Worm (Caenorhabditis elegans) whole organism, early embryonic: ENCODE measurements around the gene fbxb-96.

Source experiments
- B0310.2 ChIP-seq: sonication (generic microtip); optimal IDR thresholded peaks from 2 replicates; lab custom pipeline; 2016; ENCODE audit warnings: mild to moderate bottlenecking, missing genetic modification characterization, missing compliant biosample characterization
- ama-1 ChIP-seq: fragments of 150-350 bp; optimal IDR thresholded peaks from 2 replicates; lab custom pipeline; 2014
- ets-7 ChIP-seq: sonication (generic microtip); optimal IDR thresholded peaks from 2 replicates; lab custom pipeline; 2016; ENCODE audit warnings: missing genotype, missing genetic modification characterization, missing compliant biosample characterization
- pes-1 ChIP-seq: fragments of 200-800 bp; sonication (Bioruptor generic); IDR thresholded peaks from 2 replicates; pipeline ENCODE4 v1.3.6; 2022; ENCODE audit warnings: missing genetic modification reagents, missing genetic modification characterization, missing compliant biosample characterization
- sea-1 ChIP-seq: fragments of 200-800 bp; sonication (Bioruptor generic); conservative IDR thresholded peaks from 2 replicates; pipeline ENCODE4 v1.3.6; 2022; ENCODE audit warnings: missing genetic modification characterization, missing compliant biosample characterization
- tbx-11 ChIP-seq: fragments of 200-800 bp; sonication (Bioruptor generic); IDR thresholded peaks from 2 replicates; pipeline ENCODE4 v1.3.6; 2022; ENCODE audit warnings: missing genetic modification characterization, missing compliant biosample characterization

- TF ChIP-seq sea-1 (GFP tag; lab: Robert Waterston, UW): no peak
- TF ChIP-seq B0310.2: no peak
- TF ChIP-seq ama-1 (lab: Kevin White, UChicago): no peak
- no peak for TF ChIP-seq ets-7 (tag; lab: Kevin White, UChicago)
- TF ChIP-seq pes-1 (GFP tag; lab: Robert Waterston, UW): no peak
- TF ChIP-seq tbx-11 (GFP tag; lab: Robert Waterston, UW): no peak
Observed at ce11 chrII:1864278-1864677, 14.1 kb upstream of the fbxb-96 start, which contains the start of gene C16C4.17.
